Worm (Caenorhabditis elegans) whole organism, L4 larva: ENCODE results near the gene C45G9.6.
"Not testable (repeated sequence)": the region's sequence is repeated elsewhere in the genome, so short reads cannot be mapped to it uniquely, and the experiment has no call there.

Experiments
- D1046.2 ChIP-seq: fragments of 200-800 bp; sonication (Bioruptor generic); IDR thresholded peaks from 2 replicates; pipeline ENCODE4 v1.3.6; 2022; ENCODE audit warnings: missing genetic modification characterization, missing compliant biosample characterization
- F26F4.8 ChIP-seq: fragments of 200-800 bp; sonication (Bioruptor generic); conservative IDR thresholded peaks from 2 replicates; pipeline ENCODE4 v1.3.6; 2022; ENCODE audit warnings: missing genetic modification characterization, missing compliant biosample characterization
- F37D6.2 ChIP-seq: sonication (generic microtip); optimal IDR thresholded peaks from 2 replicates; lab custom pipeline; 2016; ENCODE audit warnings: mild to moderate bottlenecking, missing genetic modification characterization, missing compliant biosample characterization
- F49E8.2 ChIP-seq: sonication (generic microtip); optimal IDR thresholded peaks from 2 replicates; lab custom pipeline; 2016; ENCODE audit warnings: missing compliant biosample characterization, mild to moderate bottlenecking, missing genetic modification characterization, borderline replicate concordance
- T20F7.1 ChIP-seq: fragments of 200-800 bp; sonication (Bioruptor generic); optimal IDR thresholded peaks from 2 replicates; lab custom pipeline; 2018; ENCODE audit warnings: mild to moderate bottlenecking, missing genetic modification characterization, missing compliant biosample characterization
- T26A8.4 ChIP-seq: fragments of 200-800 bp; sonication (Bioruptor generic); IDR thresholded peaks from 2 replicates; pipeline ENCODE4 v1.3.6; 2022; ENCODE audit warnings: missing genetic modification characterization, missing compliant biosample characterization
- Y48G9A.11 ChIP-seq: fragments of 200-800 bp; sonication (Bioruptor generic); IDR thresholded peaks from 2 replicates; pipeline ENCODE4 v1.3.6; 2022; ENCODE audit warnings: missing genetic modification reagents, missing genetic modification characterization, missing compliant biosample characterization
- ZK337.2 ChIP-seq: fragments of 200-800 bp; sonication (Bioruptor generic); IDR thresholded peaks from 2 replicates; pipeline ENCODE4 v1.3.6; 2022; ENCODE audit warnings: missing genetic modification reagents, missing genetic modification characterization, missing compliant biosample characterization
- arid-1 ChIP-seq: fragments of 200-800 bp; sonication (Bioruptor generic); conservative IDR thresholded peaks from 2 replicates; pipeline ENCODE4 v1.3.6; 2022; ENCODE audit warnings: missing genetic modification reagents, missing genetic modification characterization, missing compliant biosample characterization
- ceh-32 ChIP-seq: sonication (generic microtip); optimal IDR thresholded peaks from 2 replicates; lab custom pipeline; 2016; ENCODE audit warnings: mild to moderate bottlenecking, missing genetic modification characterization, missing compliant biosample characterization; ENCODE audit not compliant: poor library complexity
- ceh-44 ChIP-seq: fragments of 200-800 bp; sonication (Bioruptor generic); IDR thresholded peaks from 2 replicates; pipeline ENCODE4 v1.3.6; 2022; ENCODE audit warnings: missing genetic modification reagents, missing genetic modification characterization, missing compliant biosample characterization
- ctbp-1 ChIP-seq: fragments of 200-800 bp; sonication (Bioruptor generic); IDR thresholded peaks from 2 replicates; pipeline ENCODE4 v1.3.6; 2022; ENCODE audit warnings: missing genetic modification reagents, missing genetic modification characterization, missing compliant biosample characterization
- daf-16 ChIP-seq, 3 experiments: sonication (generic microtip); optimal IDR thresholded peaks; 2 replicates each; lab custom pipeline; 2016 to 2017; ENCODE audit warnings: missing genetic modification characterization in 3 of 3, missing genetic modification reagents in 3 of 3, mild to moderate bottlenecking in 2 of 3, missing compliant biosample characterization in 2 of 3, missing biosample characterization in 1 of 3, moderate library complexity in 1 of 3
- dmd-6 ChIP-seq: fragments of 200-800 bp; sonication (Bioruptor generic); IDR thresholded peaks from 2 replicates; pipeline ENCODE4 v1.3.6; 2022; ENCODE audit warnings: missing genetic modification reagents, missing genetic modification characterization, missing compliant biosample characterization
- egl-43 ChIP-seq: fragments of 200-800 bp; sonication (Bioruptor generic); IDR thresholded peaks from 2 replicates; pipeline ENCODE4 v1.3.6; 2022; ENCODE audit warnings: missing genetic modification reagents, missing genetic modification characterization, missing compliant biosample characterization
- hif-1 ChIP-seq, 2 experiments: sonication (generic microtip); optimal IDR thresholded peaks; 2 replicates each; lab custom pipeline; 2016 to 2017; ENCODE audit warnings: missing compliant biosample characterization in 2 of 2, missing genetic modification characterization in 2 of 2, missing genetic modification reagents in 2 of 2, missing genotype in 2 of 2, mild to moderate bottlenecking in 1 of 2
- hlh-11 ChIP-seq: fragments of 200-800 bp; sonication (Bioruptor generic); optimal IDR thresholded peaks from 2 replicates; lab custom pipeline; 2018; ENCODE audit warnings: mild to moderate bottlenecking, missing genetic modification characterization, missing compliant biosample characterization
- hlh-30 ChIP-seq: sonication (generic microtip); optimal IDR thresholded peaks from 2 replicates; lab custom pipeline; 2017; ENCODE audit warnings: antibody characterized with exemption, mild to moderate bottlenecking, missing genetic modification characterization, missing compliant biosample characterization; ENCODE audit not compliant: insufficient read depth
- lim-7 ChIP-seq: fragments of 200-800 bp; sonication (Bioruptor generic); IDR thresholded peaks from 2 replicates; pipeline ENCODE4 v1.3.6; 2022; ENCODE audit warnings: missing genetic modification characterization, missing compliant biosample characterization
- lin-1 ChIP-seq: fragments of 200-800 bp; sonication (Bioruptor generic); IDR thresholded peaks from 2 replicates; pipeline ENCODE4 v1.3.6; 2022; ENCODE audit warnings: missing genetic modification reagents, missing genetic modification characterization, missing compliant biosample characterization
- lin-13 ChIP-seq: fragments of 150-350 bp; optimal IDR thresholded peaks from 2 replicates; lab custom pipeline; 2014; ENCODE audit warnings: missing biosample characterization, missing genetic modification reagents, missing genetic modification characterization
- lin-29 ChIP-seq: fragments of 200-800 bp; sonication (Bioruptor generic); IDR thresholded peaks from 2 replicates; pipeline ENCODE4 v1.3.6; 2022; ENCODE audit warnings: missing genetic modification reagents, missing genetic modification characterization, missing compliant biosample characterization
- lsy-2 ChIP-seq, 2 experiments: fragments of 150-350 bp in 1 of 2; sonication (generic microtip) in 1 of 2; optimal IDR thresholded peaks; 2 replicates each; lab custom pipeline; 2014 to 2017; ENCODE audit warnings: missing biosample characterization in 2 of 2, missing genetic modification characterization in 2 of 2
- madf-5 ChIP-seq, 2 experiments: fragments of 200-800 bp; sonication (Bioruptor generic); IDR thresholded peaks; 2 replicates each; pipeline ENCODE4 v1.3.6; 2022; ENCODE audit warnings: missing compliant biosample characterization in 2 of 2, missing genetic modification characterization in 2 of 2
- mep-1 ChIP-seq: fragments of 150-350 bp; sonication (generic microtip); optimal IDR thresholded peaks from 3 replicates; lab custom pipeline; 2014; ENCODE audit warnings: missing biosample characterization, missing genetic modification characterization
- mes-2 ChIP-seq: sonication (generic microtip); optimal IDR thresholded peaks from 2 replicates; lab custom pipeline; 2016; ENCODE audit warnings: missing genotype, mild to moderate bottlenecking, missing genetic modification characterization, missing compliant biosample characterization; ENCODE audit not compliant: poor library complexity, severe bottlenecking
- mxl-3 ChIP-seq: fragments of 200-800 bp; sonication (Bioruptor generic); optimal IDR thresholded peaks from 2 replicates; lab custom pipeline; 2018; ENCODE audit warnings: mild to moderate bottlenecking, missing genetic modification characterization, missing compliant biosample characterization
- nhr-102 ChIP-seq: sonication (generic microtip); optimal IDR thresholded peaks from 2 replicates; lab custom pipeline; 2016; ENCODE audit warnings: mild to moderate bottlenecking, missing genetic modification characterization, moderate library complexity, missing compliant biosample characterization
- nhr-11 ChIP-seq: fragments of 150-350 bp; optimal IDR thresholded peaks from 2 replicates; lab custom pipeline; 2014; ENCODE audit warnings: missing biosample characterization, missing genetic modification characterization
- nhr-41 ChIP-seq: fragments of 200-800 bp; sonication (Bioruptor generic); IDR thresholded peaks from 2 replicates; pipeline ENCODE4 v1.3.6; 2022; ENCODE audit warnings: missing genetic modification reagents, missing genetic modification characterization, missing compliant biosample characterization
- nhr-42 ChIP-seq: fragments of 200-800 bp; sonication (Bioruptor generic); IDR thresholded peaks from 2 replicates; pipeline ENCODE4 v1.3.6; 2022; ENCODE audit warnings: missing genetic modification characterization, missing compliant biosample characterization
- nhr-48 ChIP-seq: sonication (generic microtip); optimal IDR thresholded peaks from 2 replicates; lab custom pipeline; 2016; ENCODE audit warnings: mild to moderate bottlenecking, missing genetic modification characterization, missing compliant biosample characterization
- nhr-6 ChIP-seq: fragments of 150-350 bp; optimal IDR thresholded peaks from 2 replicates; lab custom pipeline; 2014; ENCODE audit warnings: missing biosample characterization, missing genetic modification characterization
- php-3 ChIP-seq: fragments of 200-800 bp; sonication (Bioruptor generic); IDR thresholded peaks from 2 replicates; pipeline ENCODE4 v1.3.6; 2022; ENCODE audit warnings: missing genetic modification reagents, missing genetic modification characterization, missing compliant biosample characterization
- rbr-2 ChIP-seq: sonication (generic microtip); optimal IDR thresholded peaks from 2 replicates; lab custom pipeline; 2016; ENCODE audit warnings: missing genotype, missing genetic modification characterization, missing compliant biosample characterization
- saeg-2 ChIP-seq: fragments of 200-800 bp; sonication (Bioruptor generic); IDR thresholded peaks from 2 replicates; pipeline ENCODE4 v1.3.6; 2022; ENCODE audit warnings: missing genetic modification reagents, missing genetic modification characterization, missing compliant biosample characterization
- sdz-12 ChIP-seq: fragments of 200-800 bp; sonication (Bioruptor generic); optimal IDR thresholded peaks from 2 replicates; lab custom pipeline; 2018; ENCODE audit warnings: mild to moderate bottlenecking, missing genetic modification characterization, missing compliant biosample characterization
- set-16 ChIP-seq: fragments of 200-800 bp; sonication (Bioruptor generic); IDR thresholded peaks from 2 replicates; pipeline ENCODE4 v1.3.6; 2022; ENCODE audit warnings: missing genetic modification reagents, missing genetic modification characterization, missing compliant biosample characterization
- snpc-1.2 ChIP-seq: fragments of 200-800 bp; sonication (Bioruptor generic); IDR thresholded peaks from 2 replicates; pipeline ENCODE4 v1.3.6; 2022; ENCODE audit warnings: missing genetic modification reagents, missing genetic modification characterization, missing compliant biosample characterization
- spr-1 ChIP-seq: sonication (generic microtip); optimal IDR thresholded peaks from 2 replicates; lab custom pipeline; 2016; ENCODE audit warnings: mild to moderate bottlenecking, missing genetic modification characterization, missing compliant biosample characterization
- tag-97 ChIP-seq: fragments of 200-800 bp; sonication (Bioruptor generic); IDR thresholded peaks from 2 replicates; pipeline ENCODE4 v1.3.6; 2022; ENCODE audit warnings: missing genetic modification characterization, missing compliant biosample characterization
- tra-1 ChIP-seq: fragments of 200-800 bp; sonication (Bioruptor generic); IDR thresholded peaks from 2 replicates; pipeline ENCODE4 v1.3.6; 2022; ENCODE audit warnings: missing genetic modification reagents, missing genetic modification characterization, missing compliant biosample characterization
- unc-62 ChIP-seq, 3 experiments: fragments of 150-350 bp in 1 of 3; sonication (generic microtip); optimal IDR thresholded peaks in 2 of 3; peaks in 1 of 3; 1 replicate in 1 of 3; 2 replicates in 2 of 3; lab custom pipeline; 2014 to 2017; ENCODE audit warnings: missing biosample characterization in 3 of 3, missing genetic modification characterization in 3 of 3, missing genetic modification reagents in 3 of 3, missing genotype in 1 of 3
- vab-7 ChIP-seq: fragments of 200-800 bp; sonication (Bioruptor generic); IDR thresholded peaks from 2 replicates; pipeline ENCODE4 v1.3.6; 2022; ENCODE audit warnings: missing genetic modification reagents, missing genetic modification characterization, missing compliant biosample characterization
- zfp-2 ChIP-seq: sonication (generic microtip); optimal IDR thresholded peaks from 2 replicates; lab custom pipeline; 2016; ENCODE audit warnings: mild to moderate bottlenecking, missing genetic modification characterization, missing compliant biosample characterization
- zfp-3 ChIP-seq: fragments of 200-800 bp; sonication (Bioruptor generic); conservative IDR thresholded peaks from 2 replicates; pipeline ENCODE4 v1.3.6; 2022; ENCODE audit warnings: missing genetic modification reagents, missing genetic modification characterization, missing compliant biosample characterization
- zip-2 ChIP-seq: fragments of 150-350 bp; optimal IDR thresholded peaks from 2 replicates; lab custom pipeline; 2014; ENCODE audit warnings: missing biosample characterization, missing genetic modification characterization

C45G9.6 gene

ce11 chrIII:5031375-5031836 lies 4.9 kb upstream of the C45G9.6 start (continued):
- TF ChIP-seq tag-97 (peak; percentile 77; the same call in 1 of the 2 replicates), nhr-42 (GFP tag; lab: Robert Waterston, UW) (peak; percentile 50; the same call in 1 of the 2 replicates), ctbp-1 (GFP tag; lab: Robert Waterston, UW) (peak; percentile 90), F49E8.2 (tag; lab: Kevin White, UChicago) (peak; percentile 23), dmd-6 (GFP tag; lab: Robert Waterston, UW) (peak; percentile 88), T20F7.1 (peak; percentile 67), ceh-32 (tag; lab: Kevin White, UChicago) (peak; percentile 47), D1046.2 (GFP tag; lab: Robert Waterston, UW) (0 out of 2 replicates have a peak, but pooled peaks have one; percentile 52), unc-62 (GFP tag; optimal IDR thresholded peaks at IDR 0.05 in 1 of 2; lab: Kevin White, UChicago) (peak in 1 of 2 experiments; percentile 76), nhr-11 (tag; lab: Kevin White, UChicago) (peak; percentile 50), sdz-12 (GFP tag; lab: Kevin White, UChicago) (peak; percentile 86), mep-1 (tag; lab: Kevin White, UChicago) (peak; percentile 85), tra-1 (GFP tag; lab: Robert Waterston, UW) (peak; percentile 86), ceh-44 (GFP tag; lab: Robert Waterston, UW) (peak; percentile 68; the same call in 1 of the 2 replicates), nhr-41 (peak; percentile 19; the same call in 1 of the 2 replicates), nhr-6 (tag; lab: Kevin White, UChicago) (peak; percentile 23), nhr-48 (tag; lab: Kevin White, UChicago) (peak; percentile 63), vab-7 (GFP tag; lab: Robert Waterston, UW) (peak; percentile 72), saeg-2 (GFP tag; lab: Robert Waterston, UW) (peak; percentile 63; the same call in 1 of the 2 replicates), snpc-1.2 (GFP tag; lab: Robert Waterston, UW) (peak; percentile 81; the same call in 1 of the 2 replicates), egl-43 (GFP tag; lab: Robert Waterston, UW) (peak; percentile 97), ZK337.2 (peak; percentile 58; the same call in 1 of the 2 replicates), lsy-2 (tag; optimal IDR thresholded peaks at IDR 0.05; lab: Kevin White, UChicago) (peak in 1 of 2 experiments; percentile 53), nhr-102 (tag; lab: Kevin White, UChicago) (peak; percentile 91), madf-5 (GFP tag; IDR thresholded peaks at IDR 0.05; lab: Robert Waterston, UW) (peak; percentile 61 to 78; a peak in 2 of 4 replicates), zfp-3 (GFP tag; lab: Robert Waterston, UW) (0 out of 2 replicates have a peak, but pooled peaks have one; percentile 54), arid-1 (GFP tag; lab: Robert Waterston, UW) (peak; percentile 92), spr-1 (tag; lab: Kevin White, UChicago) (peak; percentile 81), lin-13 (GFP tag; lab: Kevin White, UChicago) (peak; percentile 63), T26A8.4 (GFP tag; lab: Robert Waterston, UW) (peak; percentile 94), php-3 (GFP tag; lab: Robert Waterston, UW) (peak; percentile 69), hlh-11 (tag; lab: Kevin White, UChicago) (peak; percentile 76), lim-7 (GFP tag; lab: Robert Waterston, UW) (peak; percentile 78), rbr-2 (tag; lab: Kevin White, UChicago) (peak; percentile 90), mes-2 (peak; percentile 76), lin-29 (peak; percentile 66), zip-2 (tag; lab: Kevin White, UChicago) (peak; percentile 24), hif-1 (tag; optimal IDR thresholded peaks at IDR 0.05; lab: Kevin White, UChicago) (peak; percentile 32 to 48), Y48G9A.11 (GFP tag; lab: Robert Waterston, UW) (peak; percentile 68; the same call in 1 of the 2 replicates), zfp-2 (tag; lab: Kevin White, UChicago) (peak; percentile 35), lin-1 (GFP tag; lab: Robert Waterston, UW) (peak; percentile 71), set-16 (peak; percentile 88), daf-16 (GFP tag; optimal IDR thresholded peaks at IDR 0.05; lab: Kevin White, UChicago) (peak; percentile 71 to 85), daf-16 (tag; optimal IDR thresholded peaks at IDR 0.05; lab: Kevin White, UChicago) (peak; percentile 25), mxl-3 (peak; percentile 91), F26F4.8 (GFP tag; lab: Robert Waterston, UW) (0 out of 2 replicates have a peak, but pooled peaks have one; percentile 47), hlh-30 (tag; lab: Kevin White, UChicago) (peak; percentile 65), F37D6.2 (peak; percentile 84)
- not testable (repeated sequence) for TF ChIP-seq unc-62 (tag; optimal IDR thresholded peaks at IDR 0.05; lab: Kevin White, UChicago)
